Worm (Caenorhabditis elegans) whole organism, young adult: ENCODE data around the gene T25E12.6.

Experiments
- Y53G8AR.9 ChIP-seq: fragments of 200-800 bp; sonication (Bioruptor generic); conservative IDR thresholded peaks from 2 replicates; pipeline ENCODE4 v1.3.6; 2022; ENCODE audit warnings: missing genetic modification reagents, missing genetic modification characterization, missing compliant biosample characterization
- ama-1 ChIP-seq, 3 experiments: fragments of 150-350 bp in 1 of 3; sonication (generic microtip) in 2 of 3; optimal IDR thresholded peaks; 2 replicates each; lab custom pipeline; 2014 to 2018; ENCODE audit warnings: missing biosample characterization in 2 of 3, missing genetic modification characterization in 2 of 3, missing genetic modification reagents in 2 of 3
- atf-7 ChIP-seq: sonication (generic microtip); optimal IDR thresholded peaks from 2 replicates; lab custom pipeline; 2017; ENCODE audit warnings: mild to moderate bottlenecking, missing genetic modification characterization, missing compliant biosample characterization
- chd-7 ChIP-seq: sonication (generic microtip); optimal IDR thresholded peaks from 2 replicates; lab custom pipeline; 2016; ENCODE audit warnings: mild to moderate bottlenecking, missing genetic modification characterization, moderate library complexity, missing compliant biosample characterization
- efl-1 ChIP-seq: fragments of 150-350 bp; optimal IDR thresholded peaks from 2 replicates; lab custom pipeline; 2014; ENCODE audit warnings: missing biosample characterization, missing genetic modification reagents, missing genetic modification characterization
- egl-44 ChIP-seq: fragments of 200-800 bp; sonication (Bioruptor generic); IDR thresholded peaks from 2 replicates; pipeline ENCODE4 v1.3.6; 2022; ENCODE audit warnings: missing genetic modification reagents, missing genetic modification characterization, missing compliant biosample characterization
- madf-8 ChIP-seq: fragments of 200-800 bp; sonication (Bioruptor generic); conservative IDR thresholded peaks from 2 replicates; pipeline ENCODE4 v1.3.6; 2022; ENCODE audit warnings: missing genetic modification reagents, missing genetic modification characterization, missing compliant biosample characterization

DNA sequence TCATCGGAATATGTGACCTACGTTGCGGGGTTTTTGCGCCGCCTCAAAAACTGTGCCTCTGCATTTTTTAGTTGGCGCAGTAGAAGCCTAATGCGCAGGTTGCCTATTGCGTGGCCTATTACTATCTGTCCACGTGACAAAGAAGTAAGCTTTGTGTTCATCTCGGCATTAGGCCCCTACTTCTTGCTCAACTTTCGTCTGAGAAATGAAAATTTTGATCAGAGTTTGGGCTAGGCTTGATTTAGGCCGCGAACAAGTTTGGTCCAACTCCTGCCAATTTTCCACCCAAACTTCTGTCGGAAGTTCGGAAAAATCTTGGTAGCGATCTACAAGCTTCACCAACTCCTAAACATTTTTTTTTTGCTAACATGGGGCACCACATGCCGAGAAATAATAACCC, 39.8 kb downstream of the T25E12.6 start:
- TF ChIP-seq efl-1 (GFP tag; lab: Kevin White, UChicago): no peak
- no peak for TF ChIP-seq Y53G8AR.9 (GFP tag; lab: Robert Waterston, UW)
- TF ChIP-seq madf-8 (GFP tag; lab: Robert Waterston, UW): no peak
- TF ChIP-seq egl-44 (GFP tag; lab: Robert Waterston, UW): no peak
- TF ChIP-seq chd-7: no peak
- no peak for TF ChIP-seq atf-7 (tag; lab: Kevin White, UChicago)
- TF ChIP-seq ama-1 (optimal IDR thresholded peaks at IDR 0.05; lab: Kevin White, UChicago): no peak
- TF ChIP-seq ama-1 (GFP tag; optimal IDR thresholded peaks at IDR 0.05; lab: Kevin White, UChicago): no peak
